Worm (Caenorhabditis elegans) whole organism, early embryonic: ENCODE data around the gene C25F9.13.

Source experiments
- F13C5.2 ChIP-seq: sonication (generic microtip); optimal IDR thresholded peaks from 2 replicates; lab custom pipeline; 2017; ENCODE audit warnings: mild to moderate bottlenecking, missing genetic modification characterization, inconsistent platforms, missing compliant biosample characterization
- ama-1 ChIP-seq: fragments of 150-350 bp; optimal IDR thresholded peaks from 2 replicates; lab custom pipeline; 2014
- ceh-13 ChIP-seq: fragments of 200-800 bp; sonication (Bioruptor generic); optimal IDR thresholded peaks from 2 replicates; lab custom pipeline; 2018; ENCODE audit warnings: mild to moderate bottlenecking, missing genetic modification characterization, missing compliant biosample characterization
- ceh-36 ChIP-seq: sonication (generic microtip); optimal IDR thresholded peaks from 2 replicates; lab custom pipeline; 2016; ENCODE audit warnings: missing genetic modification characterization, inconsistent platforms, missing compliant biosample characterization
- ets-7 ChIP-seq: sonication (generic microtip); optimal IDR thresholded peaks from 2 replicates; lab custom pipeline; 2016; ENCODE audit warnings: missing genotype, missing genetic modification characterization, missing compliant biosample characterization
- flt-1 ChIP-seq: fragments of 200-800 bp; sonication (Bioruptor generic); IDR thresholded peaks from 2 replicates; pipeline ENCODE4 v1.3.6; 2022; ENCODE audit warnings: missing genetic modification characterization, missing compliant biosample characterization
- hmg-4 ChIP-seq: fragments of 200-800 bp; sonication (Bioruptor generic); optimal IDR thresholded peaks from 2 replicates; lab custom pipeline; 2018; ENCODE audit warnings: mild to moderate bottlenecking, missing genetic modification characterization, missing compliant biosample characterization

ce11 chrV:19443599-19443998 is 44.8 kb upstream of the C25F9.13 start:
- TF ChIP-seq flt-1 (GFP tag; lab: Robert Waterston, UW) = no peak
- no peak for TF ChIP-seq ama-1 (lab: Kevin White, UChicago)
- TF ChIP-seq F13C5.2 (tag; lab: Kevin White, UChicago) = no peak
- TF ChIP-seq ets-7 = no peak
- no peak for TF ChIP-seq ceh-36
- TF ChIP-seq hmg-4 = no peak
- no peak for TF ChIP-seq ceh-13 (GFP tag; lab: Kevin White, UChicago)
